Worm (Caenorhabditis elegans) whole organism, L4/young adult: Measurements from ENCODE around the gene lgc-46.

Source experiments
- W03F9.2 ChIP-seq: fragments of 150-350 bp; optimal IDR thresholded peaks from 2 replicates; lab custom pipeline; 2014; ENCODE audit warnings: missing biosample characterization, missing genetic modification characterization
- dao-5 ChIP-seq: sonication (generic microtip); optimal IDR thresholded peaks from 2 replicates; lab custom pipeline; 2016; ENCODE audit warnings: missing genotype, missing genetic modification characterization, moderate library complexity, missing compliant biosample characterization
- him-1 ChIP-seq: sonication (generic microtip); optimal IDR thresholded peaks from 2 replicates; lab custom pipeline; 2016; ENCODE audit warnings: missing genotype, missing genetic modification reagents, missing genetic modification characterization, missing compliant biosample characterization

- no peak for TF ChIP-seq W03F9.2 (tag; lab: Kevin White, UChicago)
- TF ChIP-seq dao-5 (tag; lab: Kevin White, UChicago), result no peak
- TF ChIP-seq him-1 (tag; lab: Kevin White, UChicago), result no peak
Measured at ce11 chrIII:1181756-1182155, 45.9 kb upstream of the lgc-46 start, which contains the start of gene nspg-8.
